Fruit fly (Drosophila melanogaster): ENCODE measurements around the gene Gart.
A peak's percentile ranks its signal among the peaks of the same experiment; 100 is the strongest.

The Gart gene

dm6 chr2L:7042150-7042811 is 18.6 kb upstream of the Gart start (continued):
- TF ChIP-seq spab (GFP tag; optimal IDR thresholded peaks at IDR 0.05) (no peak), pdm3 (GFP tag; optimal IDR thresholded peaks at IDR 0.05) (peak; percentile 50), eg (GFP tag; IDR thresholded peaks at IDR 0.05) (peak; percentile 62), dac (GFP tag; optimal IDR thresholded peaks at IDR 0.05) (peak; percentile 20), Eip93F (GFP tag; optimal IDR thresholded peaks at IDR 0.05) (no peak), CG34406 (GFP tag; optimal IDR thresholded peaks at IDR 0.05) (no peak), CG3032 (tag; optimal IDR thresholded peaks at IDR 0.05) (no peak), CG15336 (GFP tag; IDR thresholded peaks at IDR 0.05) (peak; percentile 84), CG8319 (GFP tag; optimal IDR thresholded peaks at IDR 0.05) (no peak), Sox15 (GFP tag; optimal IDR thresholded peaks at IDR 0.05) (no peak), esn (GFP tag; optimal IDR thresholded peaks at IDR 0.05) (peak; percentile 47), CG7368 (GFP tag; optimal IDR thresholded peaks at IDR 0.05) (no peak), CG11294 (GFP tag; IDR thresholded peaks at IDR 0.05) (peak; percentile 28; the same call in 1 of the 2 replicates), topi (GFP tag; optimal IDR thresholded peaks at IDR 0.05) (peak; percentile 3), Eip75B (GFP tag; optimal IDR thresholded peaks at IDR 0.05) (peak; percentile 50), fd59A (GFP tag; optimal IDR thresholded peaks at IDR 0.05) (peak; percentile 18), CG8632 (GFP tag; optimal IDR thresholded peaks at IDR 0.05) (no peak)

dm6 chr2L:7039342-7039684 is 15.6 kb upstream of the Gart start:
- TF ChIP-seq fkh (GFP tag; optimal IDR thresholded peaks at IDR 0.05), result no peak
- no peak for TF ChIP-seq CG16779 (tag; optimal IDR thresholded peaks at IDR 0.05)
- no peak for TF ChIP-seq CG9139 (GFP tag; optimal IDR thresholded peaks at IDR 0.05)
- peak; percentile 26 for TF ChIP-seq dac (GFP tag; optimal IDR thresholded peaks at IDR 0.05)
- peak; percentile 57 for TF ChIP-seq Eip75B (GFP tag; optimal IDR thresholded peaks at IDR 0.05)
- TF ChIP-seq topi (GFP tag; optimal IDR thresholded peaks at IDR 0.05), result peak; percentile 74
- peak; percentile 86 for TF ChIP-seq lz (GFP tag; optimal IDR thresholded peaks at IDR 0.05)
- TF ChIP-seq svp (GFP tag), result peak; percentile 85
- peak; percentile 28 for TF ChIP-seq CG10669 (GFP tag; optimal IDR thresholded peaks at IDR 0.05)
- peak; percentile 75 for TF ChIP-seq Eip78C (GFP tag)
- TF ChIP-seq Sox102F (GFP tag; optimal IDR thresholded peaks at IDR 0.05), result peak; percentile 57
- TF ChIP-seq esn (GFP tag; optimal IDR thresholded peaks at IDR 0.05), result peak; percentile 90
- peak; percentile 23 for TF ChIP-seq CG10631 (GFP tag; optimal IDR thresholded peaks at IDR 0.05)
- peak; percentile 20 for TF ChIP-seq spab (GFP tag; optimal IDR thresholded peaks at IDR 0.05)
- TF ChIP-seq cyc (GFP tag; optimal IDR thresholded peaks at IDR 0.05), result peak; percentile 64
- peak; percentile 12 for TF ChIP-seq CG4318 (GFP tag; optimal IDR thresholded peaks at IDR 0.05)
- TF ChIP-seq net (GFP tag; optimal IDR thresholded peaks at IDR 0.05), result peak; percentile 79
- peak; percentile 14 for TF ChIP-seq fd59A (GFP tag; optimal IDR thresholded peaks at IDR 0.05)
- peak; percentile 27 for TF ChIP-seq CG6808 (GFP tag; optimal IDR thresholded peaks at IDR 0.05)
- TF ChIP-seq Met (GFP tag; optimal IDR thresholded peaks at IDR 0.05), result peak; percentile 77
- peak; percentile 81 for TF ChIP-seq CG15336 (GFP tag; IDR thresholded peaks at IDR 0.05)
- TF ChIP-seq CG8319 (GFP tag; optimal IDR thresholded peaks at IDR 0.05), result peak; percentile 50
- TF ChIP-seq CG8119 (GFP tag; IDR thresholded peaks at IDR 0.05), result peak; percentile 75; the same call in 2 of the 3 replicates
- TF ChIP-seq Lpt (GFP tag; optimal IDR thresholded peaks at IDR 0.05), result peak; percentile 36
- TF ChIP-seq CG11762 (GFP tag; optimal IDR thresholded peaks at IDR 0.05; ENCODE audit: insufficient read depth), result peak; percentile 60
- peak; percentile 81 for TF ChIP-seq Ets21C (GFP tag; optimal IDR thresholded peaks at IDR 0.05)
- peak; percentile 87 for TF ChIP-seq Sox14 (GFP tag; optimal IDR thresholded peaks at IDR 0.05)
- TF ChIP-seq ss (GFP tag; optimal IDR thresholded peaks at IDR 0.05), result no peak
- peak; percentile 81 for TF ChIP-seq CG31627 (GFP tag; optimal IDR thresholded peaks at IDR 0.05)
- TF ChIP-seq CG6792 (GFP tag; optimal IDR thresholded peaks at IDR 0.05), result peak; percentile 48
- TF ChIP-seq Hr39 (GFP tag; optimal IDR thresholded peaks at IDR 0.05), result peak; percentile 83
- TF ChIP-seq eg (GFP tag; IDR thresholded peaks at IDR 0.05), result peak; percentile 83
- TF ChIP-seq CG11902 (GFP tag; optimal IDR thresholded peaks at IDR 0.05), result no peak
- TF ChIP-seq OdsH (GFP tag; optimal IDR thresholded peaks at IDR 0.05), result peak; percentile 81
- peak; percentile 45 for TF ChIP-seq CG3919 (GFP tag; optimal IDR thresholded peaks at IDR 0.05)
- peak; percentile 52; the same call in 1 of the 3 replicates for TF ChIP-seq CG6163 (GFP tag; IDR thresholded peaks at IDR 0.05)
- TF ChIP-seq CG8632 (GFP tag; optimal IDR thresholded peaks at IDR 0.05), result peak; percentile 23
- no peak for TF ChIP-seq Ets96B (tag; optimal IDR thresholded peaks at IDR 0.05)
- no peak for TF ChIP-seq fd85E (GFP tag; optimal IDR thresholded peaks at IDR 0.05)
- TF ChIP-seq CG1621 (tag; optimal IDR thresholded peaks at IDR 0.05), result no peak
- peak; percentile 70 for TF ChIP-seq Smox (GFP tag; optimal IDR thresholded peaks at IDR 0.05)

Measured in whole organism, prepupa.